Worm (Caenorhabditis elegans): ENCODE measurements around the gene T05A8.8.
"Not testable (repeated sequence)": the region's sequence is repeated elsewhere in the genome, so short reads cannot be mapped to it uniquely, and the experiment has no call there.

The T05A8.8 gene

DNA sequence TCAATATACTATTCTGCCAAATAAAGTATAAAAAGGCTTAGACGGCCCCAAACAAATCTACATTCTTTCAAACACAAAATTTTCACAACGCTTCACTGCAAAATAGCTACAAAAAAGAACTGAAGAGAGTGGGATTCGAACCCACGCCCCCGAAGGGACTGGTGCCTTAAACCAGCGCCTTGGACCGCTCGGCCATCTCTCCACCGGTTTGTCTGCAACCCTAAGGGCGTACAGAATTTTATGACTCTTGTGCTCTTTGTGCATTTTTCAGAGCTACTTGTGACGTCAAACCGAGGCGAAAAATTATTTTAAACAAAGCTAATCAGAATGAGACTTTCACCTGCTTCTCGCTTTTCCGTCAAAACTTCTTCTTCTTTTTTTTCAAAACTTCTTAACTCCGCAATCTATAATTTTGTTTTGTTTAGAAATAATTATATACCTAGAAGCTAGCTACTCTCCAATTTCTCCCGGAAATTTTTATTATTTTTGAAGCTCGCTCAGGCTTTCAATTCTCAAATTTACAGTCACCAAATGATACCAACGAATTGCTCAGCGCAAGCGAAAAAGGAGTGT, at the start of gene T05A8.8:
Gene T05A8.8, plus strand, starts transcription at position 523 of the 573 bp plus-strand sequence.
- no peak for TF ChIP-seq snpc-4 (tag; optimal IDR thresholded peaks at IDR 0.05)
- no peak for TF ChIP-seq unc-39 (tag; optimal IDR thresholded peaks at IDR 0.05)
- TF ChIP-seq ztf-11 (tag; optimal IDR thresholded peaks at IDR 0.05): no peak
- no peak for TF ChIP-seq ceh-43 (GFP tag; optimal IDR thresholded peaks at IDR 0.05)
- no peak for TF ChIP-seq nhr-76 (tag; optimal IDR thresholded peaks at IDR 0.05)

DNA sequence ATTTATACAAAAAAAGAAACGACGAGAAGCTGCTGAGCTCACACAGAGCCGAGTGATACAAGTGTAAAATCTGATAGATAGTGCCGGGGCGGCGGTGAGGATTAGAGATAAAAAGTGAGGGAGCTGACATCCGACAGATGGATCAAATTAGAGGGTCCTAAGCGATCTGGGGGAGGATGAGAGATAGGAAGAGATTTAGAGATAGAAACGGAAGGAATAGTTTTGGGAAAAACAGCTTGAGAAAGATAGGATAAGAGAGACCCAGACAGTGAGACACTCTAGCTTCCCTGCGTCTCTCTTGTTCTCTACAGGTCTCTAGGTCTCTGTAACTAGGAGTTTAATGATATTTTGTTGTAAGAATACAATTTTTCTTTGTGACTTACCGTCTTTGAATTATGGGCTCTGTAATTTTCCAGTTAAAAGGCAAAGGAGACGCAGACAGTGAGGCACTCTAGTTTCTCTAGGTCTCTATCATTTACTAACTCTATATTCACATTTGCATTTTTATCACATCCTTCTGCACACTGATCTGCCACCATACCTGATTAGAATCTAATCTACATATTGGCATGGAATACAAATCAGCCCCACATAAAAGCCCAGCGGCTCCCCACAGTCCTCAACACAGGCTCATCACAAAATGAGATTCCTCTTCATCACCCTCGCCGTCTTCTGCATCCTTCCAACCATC, 49.3 kb upstream of the T05A8.8 start, which contains the start of the genes sup-9 and nspf-1:
Gene sup-9, minus strand, starts transcription at position 43 of the 691 bp plus-strand sequence.
Gene nspf-1, plus strand, starts transcription at position 641 of the 691 bp plus-strand sequence.
- peak; percentile 48 for TF ChIP-seq unc-120 (tag; optimal IDR thresholded peaks at IDR 0.05; ENCODE audit: poor library complexity, severe bottlenecking)
- TF ChIP-seq ceh-83 (GFP tag; optimal IDR thresholded peaks at IDR 0.05): no peak
- TF ChIP-seq mls-2 (tag; optimal IDR thresholded peaks at IDR 0.05): no peak
- TF ChIP-seq blmp-1 (tag; optimal IDR thresholded peaks at IDR 0.05): no peak
- no peak for TF ChIP-seq nhr-237 (tag; optimal IDR thresholded peaks at IDR 0.05)
- TF ChIP-seq lsy-2 (tag; optimal IDR thresholded peaks at IDR 0.05): no peak
- no peak for TF ChIP-seq ham-2 (GFP tag; optimal IDR thresholded peaks at IDR 0.05)
- no peak for TF ChIP-seq mab-5 (tag; optimal IDR thresholded peaks at IDR 0.05)
- peak; percentile 34 for TF ChIP-seq hlh-1 (tag; optimal IDR thresholded peaks at IDR 0.05)
- no peak for TF ChIP-seq elt-3 (tag; optimal IDR thresholded peaks at IDR 0.05)
- TF ChIP-seq tbx-8 (GFP tag; optimal IDR thresholded peaks at IDR 0.05): no peak
- peak; percentile 15 for TF ChIP-seq ces-1 (GFP tag; optimal IDR thresholded peaks at IDR 0.05)
- TF ChIP-seq unc-62 (GFP tag; optimal IDR thresholded peaks at IDR 0.05): peak; percentile 65
- no peak for TF ChIP-seq bed-3 (GFP tag; optimal IDR thresholded peaks at IDR 0.05)

DNA sequence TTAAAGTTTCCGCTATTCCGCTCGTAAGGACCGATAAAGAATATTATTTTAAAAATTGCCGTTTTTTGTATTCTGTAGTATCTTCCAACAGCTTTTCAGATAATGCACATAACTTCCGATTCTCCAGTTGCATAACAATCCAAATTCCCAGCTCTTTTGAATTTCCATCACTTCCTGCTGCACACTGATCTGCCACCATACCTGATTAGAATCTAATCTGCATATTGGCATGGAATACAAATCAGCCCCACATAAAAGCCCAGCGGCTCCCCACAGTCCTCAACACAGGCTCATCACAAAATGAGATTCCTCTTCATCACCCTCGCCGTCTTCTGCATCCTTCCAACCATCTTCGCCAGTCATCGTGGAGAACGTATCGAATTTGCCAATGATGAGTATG, 47.9 kb upstream of the T05A8.8 start, which contains the start of gene nspf-2:
Gene nspf-2, plus strand, starts transcription at position 301 of the 400 bp plus-strand sequence.
- not testable (repeated sequence) for TF ChIP-seq lin-13 (tag; optimal IDR thresholded peaks at IDR 0.05); flh-1 (GFP tag; optimal IDR thresholded peaks at IDR 0.05); nhr-12 (tag; optimal IDR thresholded peaks at IDR 0.05)

DNA sequence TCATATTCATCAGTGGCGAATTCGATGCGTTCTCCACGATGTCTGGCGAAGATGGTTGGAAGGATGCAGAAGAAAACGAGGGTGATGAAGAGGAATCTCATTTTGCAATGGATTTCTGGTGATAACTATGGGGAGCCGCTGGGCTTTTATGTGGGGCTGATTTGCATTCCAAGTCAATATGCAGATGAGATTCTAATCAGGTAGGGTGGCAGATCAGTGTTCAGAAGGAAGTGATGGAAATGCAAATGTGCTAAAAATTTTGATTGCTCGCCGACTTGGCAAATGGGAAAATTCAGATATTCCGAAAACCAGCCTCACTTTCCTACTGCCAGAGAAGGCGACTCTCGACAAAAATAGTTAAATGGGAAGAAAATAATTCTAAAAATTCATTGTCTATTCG, 46.4 kb upstream of the T05A8.8 start, which contains the start of gene nspf-3:
Gene nspf-3, minus strand, starts transcription at position 101 of the 400 bp plus-strand sequence.
- no peak for TF ChIP-seq sem-2 (GFP tag; optimal IDR thresholded peaks at IDR 0.05)
- no peak for TF ChIP-seq lin-13 (tag; optimal IDR thresholded peaks at IDR 0.05)
- no peak for TF ChIP-seq zip-8 (tag; optimal IDR thresholded peaks at IDR 0.05)
- no peak for TF ChIP-seq mep-1 (tag; optimal IDR thresholded peaks at IDR 0.05)
- TF ChIP-seq ceh-39 (tag; optimal IDR thresholded peaks at IDR 0.05): no peak
- no peak for TF ChIP-seq sptf-1 (tag; optimal IDR thresholded peaks at IDR 0.05)

DNA sequence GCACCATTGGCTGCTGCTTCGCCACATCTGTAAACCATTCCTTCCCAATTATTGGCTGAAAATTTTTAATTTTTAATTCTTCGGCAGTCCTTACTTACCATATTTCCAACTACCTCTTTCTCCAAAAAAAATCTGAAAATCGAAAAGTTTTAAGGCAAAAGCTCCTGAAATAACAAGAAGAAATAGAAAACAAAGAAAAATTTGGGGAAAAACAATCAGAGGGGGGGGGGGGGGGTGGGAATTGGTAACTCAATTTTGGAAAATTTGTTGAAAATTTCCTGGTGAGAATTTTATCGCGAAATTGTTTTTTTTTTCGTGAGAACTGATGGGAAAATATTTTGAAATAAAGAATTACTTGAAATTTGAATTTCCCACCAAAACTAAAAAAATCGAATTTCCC, 44.0 kb upstream of the T05A8.8 start, which contains the start of gene set-11:
Gene set-11, minus strand, starts transcription at position 101 of the 400 bp plus-strand sequence.
- TF ChIP-seq sem-2 (GFP tag; optimal IDR thresholded peaks at IDR 0.05) (no peak), nhr-12 (tag; optimal IDR thresholded peaks at IDR 0.05) (no peak), nhr-76 (tag; optimal IDR thresholded peaks at IDR 0.05) (no peak), zip-8 (tag; optimal IDR thresholded peaks at IDR 0.05) (no peak), ces-1 (GFP tag; optimal IDR thresholded peaks at IDR 0.05) (no peak), drap-1 (GFP tag; optimal IDR thresholded peaks at IDR 0.05) (no peak), sptf-1 (tag; optimal IDR thresholded peaks at IDR 0.05) (no peak), bed-3 (GFP tag; optimal IDR thresholded peaks at IDR 0.05) (no peak), hlh-1 (tag; optimal IDR thresholded peaks at IDR 0.05) (no peak), elt-1 (tag; optimal IDR thresholded peaks at IDR 0.05; ENCODE audit: borderline replicate concordance, insufficient read depth) (no peak), ztf-11 (tag; optimal IDR thresholded peaks at IDR 0.05) (no peak), mab-5 (tag; optimal IDR thresholded peaks at IDR 0.05) (no peak), ham-2 (GFP tag; optimal IDR thresholded peaks at IDR 0.05) (no peak), unc-120 (tag; optimal IDR thresholded peaks at IDR 0.05; ENCODE audit: poor library complexity, severe bottlenecking) (no peak), lsy-2 (tag; optimal IDR thresholded peaks at IDR 0.05) (no peak), nhr-237 (tag; optimal IDR thresholded peaks at IDR 0.05) (no peak), nhr-28 (tag; optimal IDR thresholded peaks at IDR 0.05) (no peak)

All from whole organism, mixed stage, embryonic.